Worm (Caenorhabditis elegans) whole organism, L3 larva: Measurements from ENCODE around the gene Y41C4A.6.

ENCODE experiments used
- ceh-28 ChIP-seq: fragments of 150-350 bp; optimal IDR thresholded peaks from 2 replicates; lab custom pipeline; 2014; ENCODE audit warnings: missing biosample characterization, missing genetic modification reagents, missing genetic modification characterization
- ceh-82 ChIP-seq: fragments of 150-350 bp; optimal IDR thresholded peaks from 2 replicates; lab custom pipeline; 2014; ENCODE audit warnings: missing biosample characterization, missing genetic modification characterization
- egl-27 ChIP-seq: sonication (generic microtip); optimal IDR thresholded peaks from 4 replicates; lab custom pipeline; 2017; ENCODE audit warnings: missing biosample characterization, missing genetic modification reagents, missing genetic modification characterization
- nhr-237 ChIP-seq: fragments of 150-350 bp; optimal IDR thresholded peaks from 2 replicates; lab custom pipeline; 2014; ENCODE audit warnings: missing biosample characterization, missing genetic modification characterization

- no peak for TF ChIP-seq egl-27 (tag; lab: Kevin White, UChicago)
- TF ChIP-seq ceh-28 (tag; lab: Kevin White, UChicago) = no peak
- TF ChIP-seq nhr-237 (tag; lab: Kevin White, UChicago) = no peak
- no peak for TF ChIP-seq ceh-82 (tag; lab: Kevin White, UChicago)
These were observed 13.3 kb upstream of the Y41C4A.6 start for ce11 chrIII:11683038-11683437.
